Worm (Caenorhabditis elegans) whole organism, L1 larva: ENCODE data around the gene gst-1.

Experiments used
- C04F5.9 ChIP-seq: sonication (generic microtip); optimal IDR thresholded peaks from 2 replicates; lab custom pipeline; 2016; ENCODE audit warnings: missing genetic modification characterization, missing compliant biosample characterization
- aha-1 ChIP-seq: fragments of 150-350 bp; optimal IDR thresholded peaks from 2 replicates; lab custom pipeline; 2014; ENCODE audit warnings: missing biosample characterization, missing genetic modification characterization
- alr-1 ChIP-seq: fragments of 200-800 bp; sonication (Bioruptor generic); optimal IDR thresholded peaks from 2 replicates; lab custom pipeline; 2018; ENCODE audit warnings: borderline replicate concordance, mild to moderate bottlenecking, missing genetic modification characterization, missing compliant biosample characterization
- aly-2 ChIP-seq: fragments of 150-350 bp; optimal IDR thresholded peaks from 2 replicates; lab custom pipeline; 2014; ENCODE audit warnings: missing biosample characterization, missing genetic modification characterization
- ama-1 ChIP-seq: fragments of 150-350 bp; optimal IDR thresholded peaks from 2 replicates; lab custom pipeline; 2014
- ceh-82 ChIP-seq, 3 experiments: fragments of 150-350 bp in 1 of 3; sonication (generic microtip) in 2 of 3; optimal IDR thresholded peaks; 2 replicates each; lab custom pipeline; 2014 to 2017; ENCODE audit warnings: missing biosample characterization in 3 of 3, missing genetic modification characterization in 3 of 3
- ceh-88 ChIP-seq: fragments of 200-800 bp; sonication (Bioruptor generic); IDR thresholded peaks from 2 replicates; pipeline ENCODE4 v1.3.6; 2022; ENCODE audit warnings: missing genetic modification characterization, missing compliant biosample characterization
- dsc-1 ChIP-seq: sonication (generic microtip); optimal IDR thresholded peaks from 2 replicates; lab custom pipeline; 2016; ENCODE audit warnings: mild to moderate bottlenecking, missing genetic modification characterization, missing compliant biosample characterization
- efl-3 ChIP-seq: fragments of 200-800 bp; sonication (Bioruptor generic); optimal IDR thresholded peaks from 2 replicates; lab custom pipeline; 2018; ENCODE audit warnings: mild to moderate bottlenecking, missing genetic modification characterization, missing compliant biosample characterization
- egl-27 ChIP-seq, 2 experiments: fragments of 150-350 bp in 1 of 2; sonication (generic microtip); optimal IDR thresholded peaks; 3 replicates each; lab custom pipeline; 2017 to 2018; ENCODE audit warnings: missing biosample characterization in 2 of 2, missing genetic modification characterization in 2 of 2, missing genetic modification reagents in 2 of 2
- elt-3 ChIP-seq, 6 experiments: fragments of 150-350 bp in 1 of 6; sonication (generic microtip); optimal IDR thresholded peaks; 2 replicates each; lab custom pipeline; 2017 to 2018; ENCODE audit warnings: missing biosample characterization in 6 of 6, missing genetic modification characterization in 6 of 6, inconsistent platforms in 1 of 6
- fkh-4 ChIP-seq: sonication (generic microtip); optimal IDR thresholded peaks from 2 replicates; lab custom pipeline; 2016; ENCODE audit warnings: missing compliant biosample characterization, missing genetic modification characterization, borderline replicate concordance
- fos-1 ChIP-seq: fragments of 150-350 bp; optimal IDR thresholded peaks from 2 replicates; lab custom pipeline; 2014; ENCODE audit warnings: missing biosample characterization, missing genetic modification characterization
- lin-13 ChIP-seq: fragments of 150-350 bp; optimal IDR thresholded peaks from 2 replicates; lab custom pipeline; 2014; ENCODE audit warnings: missing biosample characterization, missing genetic modification reagents, missing genetic modification characterization
- lin-14 ChIP-seq: fragments of 200-800 bp; sonication (Bioruptor generic); optimal IDR thresholded peaks from 2 replicates; lab custom pipeline; 2018; ENCODE audit warnings: mild to moderate bottlenecking, missing genetic modification characterization, moderate library complexity, missing compliant biosample characterization
- lin-15B ChIP-seq: fragments of 150-350 bp; sonication (generic microtip); optimal IDR thresholded peaks from 3 replicates; lab custom pipeline; 2014; ENCODE audit warnings: missing biosample characterization, missing genetic modification characterization
- lir-3 ChIP-seq: sonication (generic microtip); optimal IDR thresholded peaks from 2 replicates; lab custom pipeline; 2016; ENCODE audit warnings: mild to moderate bottlenecking, missing genetic modification characterization, moderate library complexity, missing compliant biosample characterization; ENCODE audit not compliant: poor library complexity
- lsy-2 ChIP-seq, 2 experiments: fragments of 150-350 bp; optimal IDR thresholded peaks; 2 replicates each; lab custom pipeline; 2014; ENCODE audit warnings: missing biosample characterization in 2 of 2, missing genetic modification characterization in 2 of 2
- mef-2 ChIP-seq: fragments of 150-350 bp; optimal IDR thresholded peaks from 2 replicates; lab custom pipeline; 2014; ENCODE audit warnings: missing biosample characterization, missing genetic modification characterization
- nhr-11 ChIP-seq: fragments of 150-350 bp; optimal IDR thresholded peaks from 2 replicates; lab custom pipeline; 2014; ENCODE audit warnings: missing biosample characterization, missing genetic modification characterization
- nhr-19 ChIP-seq: fragments of 200-800 bp; sonication (Bioruptor generic); conservative IDR thresholded peaks from 2 replicates; pipeline ENCODE4 v1.3.6; 2022; ENCODE audit warnings: missing genetic modification characterization, missing compliant biosample characterization
- nhr-20 ChIP-seq: sonication (generic microtip); optimal IDR thresholded peaks from 2 replicates; lab custom pipeline; 2016; ENCODE audit warnings: mild to moderate bottlenecking, missing genetic modification characterization, missing compliant biosample characterization
- nhr-237 ChIP-seq: fragments of 150-350 bp; optimal IDR thresholded peaks from 2 replicates; lab custom pipeline; 2014; ENCODE audit warnings: missing biosample characterization, missing genetic modification characterization
- nhr-71 ChIP-seq: sonication (generic microtip); optimal IDR thresholded peaks from 2 replicates; lab custom pipeline; 2016; ENCODE audit warnings: mild to moderate bottlenecking, missing genetic modification characterization, moderate library complexity, missing compliant biosample characterization
- nhr-84 ChIP-seq: sonication (generic microtip); optimal IDR thresholded peaks from 2 replicates; lab custom pipeline; 2017; ENCODE audit warnings: missing biosample characterization, missing genetic modification characterization
- pag-3 ChIP-seq: sonication (generic microtip); optimal IDR thresholded peaks from 2 replicates; lab custom pipeline; 2017; ENCODE audit warnings: missing genetic modification characterization, mild to moderate bottlenecking, missing compliant biosample characterization, antibody characterized with exemption, borderline replicate concordance; ENCODE audit not compliant: insufficient read depth
- pqm-1 ChIP-seq: sonication (generic microtip); optimal IDR thresholded peaks from 3 replicates; lab custom pipeline; 2017; ENCODE audit warnings: missing biosample characterization, missing genetic modification characterization
- rnt-1 ChIP-seq: sonication (generic microtip); optimal IDR thresholded peaks from 2 replicates; lab custom pipeline; 2016; ENCODE audit warnings: mild to moderate bottlenecking, missing genetic modification characterization, moderate library complexity, missing compliant biosample characterization
- snu-23 ChIP-seq: sonication (generic microtip); optimal IDR thresholded peaks from 2 replicates; lab custom pipeline; 2016; ENCODE audit warnings: missing genetic modification characterization, missing compliant biosample characterization
- sox-4 ChIP-seq: sonication (generic microtip); optimal IDR thresholded peaks from 2 replicates; lab custom pipeline; 2016; ENCODE audit warnings: missing genetic modification characterization, missing compliant biosample characterization
- sptf-1 ChIP-seq: fragments of 150-350 bp; optimal IDR thresholded peaks from 2 replicates; lab custom pipeline; 2014; ENCODE audit warnings: missing biosample characterization, missing genetic modification characterization
- swsn-7 ChIP-seq: sonication (generic microtip); optimal IDR thresholded peaks from 2 replicates; lab custom pipeline; 2016; ENCODE audit warnings: missing genetic modification characterization, missing compliant biosample characterization
- tlp-1 ChIP-seq: fragments of 150-350 bp; optimal IDR thresholded peaks from 2 replicates; lab custom pipeline; 2014; ENCODE audit warnings: missing biosample characterization, missing genetic modification characterization
- unc-30 ChIP-seq: sonication (generic microtip); optimal IDR thresholded peaks from 2 replicates; lab custom pipeline; 2017; ENCODE audit warnings: missing biosample characterization, missing genetic modification characterization
- unc-86 ChIP-seq: sonication (generic microtip); optimal IDR thresholded peaks from 2 replicates; lab custom pipeline; 2016; ENCODE audit warnings: missing genetic modification characterization, missing compliant biosample characterization
- xbp-1 ChIP-seq: sonication (generic microtip); optimal IDR thresholded peaks from 2 replicates; lab custom pipeline; 2016; ENCODE audit warnings: missing genetic modification characterization, missing compliant biosample characterization
- zag-1 ChIP-seq: fragments of 150-350 bp; optimal IDR thresholded peaks from 2 replicates; lab custom pipeline; 2014; ENCODE audit warnings: missing biosample characterization, missing genetic modification characterization
- zip-4 ChIP-seq: fragments of 200-800 bp; sonication (Bioruptor generic); optimal IDR thresholded peaks from 2 replicates; lab custom pipeline; 2018; ENCODE audit warnings: mild to moderate bottlenecking, missing genetic modification characterization, moderate library complexity, missing compliant biosample characterization
- ztf-11 ChIP-seq, 2 experiments: sonication (generic microtip); optimal IDR thresholded peaks; 2 replicates each; lab custom pipeline; 2016 to 2017; ENCODE audit warnings: missing genetic modification characterization in 2 of 2, missing biosample characterization in 1 of 2, missing compliant biosample characterization in 1 of 2
- ztf-4 ChIP-seq: fragments of 150-350 bp; optimal IDR thresholded peaks from 2 replicates; lab custom pipeline; 2014; ENCODE audit warnings: missing biosample characterization, missing genetic modification characterization

The gst-1 gene

ce11 chrIII:9075539-9075938, 16.4 kb downstream of the gst-1 start, which contains the start of gene F02A9.7:
TSS of gene F02A9.7 (minus strand) at chrIII:9075639.
- TF ChIP-seq ztf-4 (tag; lab: Kevin White, UChicago) = no peak
- no peak for TF ChIP-seq aly-2 (tag; lab: Kevin White, UChicago)
- no peak for TF ChIP-seq pag-3
- TF ChIP-seq sptf-1 (tag; lab: Kevin White, UChicago) = no peak
- TF ChIP-seq C04F5.9 (tag; lab: Kevin White, UChicago) = no peak
- no peak for TF ChIP-seq tlp-1
- no peak for TF ChIP-seq alr-1 (tag; lab: Kevin White, UChicago)
- TF ChIP-seq nhr-84 (tag; lab: Kevin White, UChicago) = no peak
- TF ChIP-seq ztf-11 (tag; optimal IDR thresholded peaks at IDR 0.05; lab: Kevin White, UChicago) = no peak
- TF ChIP-seq xbp-1 (tag; lab: Kevin White, UChicago) = no peak
- TF ChIP-seq lin-15B = no peak
- no peak for TF ChIP-seq pqm-1 (tag; lab: Kevin White, UChicago)
- TF ChIP-seq egl-27 (tag; optimal IDR thresholded peaks at IDR 0.05; lab: Kevin White, UChicago) = no peak
- no peak for TF ChIP-seq aha-1 (tag; lab: Kevin White, UChicago)
- no peak for TF ChIP-seq ceh-82 (tag; optimal IDR thresholded peaks at IDR 0.05; lab: Kevin White, UChicago)
- TF ChIP-seq nhr-20 = no peak
- no peak for TF ChIP-seq efl-3 (GFP tag; lab: Kevin White, UChicago)
- TF ChIP-seq elt-3 (tag; optimal IDR thresholded peaks at IDR 0.05; lab: Kevin White, UChicago) = no peak
- TF ChIP-seq sox-4 (tag; lab: Kevin White, UChicago) = no peak
- TF ChIP-seq lsy-2 (tag; optimal IDR thresholded peaks at IDR 0.05; lab: Kevin White, UChicago) = no peak

ce11 chrIII:9077708-9078107, 18.6 kb downstream of the gst-1 start, which contains the start of gene F02A9.1:
TSS of gene F02A9.1 (minus strand) at chrIII:9077808.
- TF ChIP-seq efl-3 (GFP tag; lab: Kevin White, UChicago) = no peak

- peak; percentile 3 to 39 for TF ChIP-seq lsy-2 (tag; optimal IDR thresholded peaks at IDR 0.05; lab: Kevin White, UChicago)
- TF ChIP-seq snu-23 = peak; percentile 11
- peak; percentile 19 for TF ChIP-seq nhr-71 (tag; lab: Kevin White, UChicago)
- no peak for TF ChIP-seq fos-1
- TF ChIP-seq zip-4 = no peak
- TF ChIP-seq lin-14 (GFP tag; lab: Kevin White, UChicago) = peak; percentile 3
- TF ChIP-seq swsn-7 = peak; percentile 1
- peak; percentile 54 for TF ChIP-seq rnt-1 (tag; lab: Kevin White, UChicago)
- TF ChIP-seq dsc-1 (tag; lab: Kevin White, UChicago) = peak; percentile 1
- TF ChIP-seq unc-86 (tag; lab: Kevin White, UChicago) = no peak
- peak; percentile 46 for TF ChIP-seq ama-1 (lab: Kevin White, UChicago)
Measured at ce11 chrIII:9080127-9080526, 21.0 kb downstream of the gst-1 start.

ce11 chrIII:9081055-9081454, 21.9 kb downstream of the gst-1 start, which contains the start of gene far-1:
TSS of gene far-1 (minus strand) at chrIII:9081179.
- TF ChIP-seq nhr-11 (tag; lab: Kevin White, UChicago) = peak; percentile 10
- TF ChIP-seq aly-2 (tag; lab: Kevin White, UChicago) = no peak
- TF ChIP-seq swsn-7 = peak; percentile 13
- no peak for TF ChIP-seq tlp-1
- no peak for TF ChIP-seq mef-2 (tag; lab: Kevin White, UChicago)
- peak; percentile 28 for TF ChIP-seq lin-14 (GFP tag; lab: Kevin White, UChicago)
- peak; percentile 72 for TF ChIP-seq dsc-1 (tag; lab: Kevin White, UChicago)
- peak; percentile 22 for TF ChIP-seq nhr-19 (GFP tag; lab: Robert Waterston, UW)
- TF ChIP-seq ceh-88 (GFP tag; lab: Robert Waterston, UW) = no peak
- TF ChIP-seq rnt-1 (tag; lab: Kevin White, UChicago) = peak; percentile 49
- TF ChIP-seq efl-3 (GFP tag; lab: Kevin White, UChicago) = no peak
- peak; percentile 14 for TF ChIP-seq lir-3 (tag; lab: Kevin White, UChicago)
- no peak for TF ChIP-seq lin-13 (GFP tag; lab: Kevin White, UChicago)
- no peak for TF ChIP-seq unc-30 (tag; lab: Kevin White, UChicago)
- peak; percentile 38 for TF ChIP-seq nhr-20
- no peak for TF ChIP-seq zag-1
- TF ChIP-seq ztf-11 (tag; optimal IDR thresholded peaks at IDR 0.05; lab: Kevin White, UChicago) = no peak
- TF ChIP-seq ama-1 (lab: Kevin White, UChicago) = peak; percentile 49
- peak; percentile 48 for TF ChIP-seq fkh-4 (tag; lab: Kevin White, UChicago)
- peak; percentile 39 for TF ChIP-seq snu-23
- peak; percentile 12 to 30 for TF ChIP-seq lsy-2 (tag; optimal IDR thresholded peaks at IDR 0.05; lab: Kevin White, UChicago)
- TF ChIP-seq nhr-71 (tag; lab: Kevin White, UChicago) = peak; percentile 60
- TF ChIP-seq nhr-237 (tag; lab: Kevin White, UChicago) = no peak
